Fruit fly (Drosophila melanogaster) Kc167 (cell line): ENCODE measurements around the gene nuf.

Experiments
- Myc ChIP-seq: fragments of >200 bp; optimal IDR thresholded peaks from 2 replicates; lab custom pipeline; 2017; ENCODE audit warnings: missing external identifiers
- Sin3A ChIP-seq: fragments of >200 bp; optimal IDR thresholded peaks from 2 replicates; lab custom pipeline; 2018; ENCODE audit warnings: missing external identifiers
- h ChIP-seq: fragments of >200 bp; optimal IDR thresholded peaks from 3 replicates; lab custom pipeline; 2018; ENCODE audit warnings: missing external identifiers
- insv ChIP-seq: fragments of >200 bp; optimal IDR thresholded peaks from 3 replicates; lab custom pipeline; 2018; ENCODE audit warnings: missing external identifiers
- psq ChIP-seq: fragments of >200 bp; optimal IDR thresholded peaks from 2 replicates; lab custom pipeline; 2017; ENCODE audit warnings: missing external identifiers
- ttk ChIP-seq: sonication (Bioruptor generic); optimal IDR thresholded peaks from 2 replicates; lab custom pipeline; 2017; ENCODE audit warnings: missing external identifiers

dm6 chr3L:14189431-14189830 is 1.2 kb upstream of the nuf start, which contains the start of gene nan:
- TF ChIP-seq ttk (lab: Kevin White, UChicago) (no peak), h (lab: Kevin White, UChicago) (no peak), Sin3A (no peak), psq (no peak), insv (lab: Kevin White, UChicago) (no peak), Myc (lab: Kevin White, UChicago) (no peak)
